Worm (Caenorhabditis elegans): Measurements from ENCODE around the gene nhr-197.

- no peak for TF ChIP-seq nhr-10 (tag; optimal IDR thresholded peaks at IDR 0.05)
- no peak for TF ChIP-seq egl-27 (tag; optimal IDR thresholded peaks at IDR 0.05)
Observed at ce11 chrV:15693682-15694081, 5.9 kb downstream of the nhr-197 start, which contains the start of gene nhr-198.
